Worm (Caenorhabditis elegans) whole organism, young adult: Measurements from ENCODE around the gene Y41E3.6.

Experiments used
- B0261.1 ChIP-seq: sonication (generic microtip); optimal IDR thresholded peaks from 2 replicates; lab custom pipeline; 2016; ENCODE audit warnings: mild to moderate bottlenecking, missing genetic modification characterization, moderate library complexity, missing compliant biosample characterization
- B0336.3 ChIP-seq: fragments of 200-800 bp; sonication (Bioruptor generic); IDR thresholded peaks from 2 replicates; pipeline ENCODE4 v1.3.6; 2022; ENCODE audit warnings: missing genetic modification characterization, missing compliant biosample characterization
- F52B5.7 ChIP-seq: sonication (generic microtip); optimal IDR thresholded peaks from 2 replicates; lab custom pipeline; 2016; ENCODE audit warnings: mild to moderate bottlenecking, missing genetic modification characterization, missing compliant biosample characterization
- Y53G8AR.9 ChIP-seq: fragments of 200-800 bp; sonication (Bioruptor generic); conservative IDR thresholded peaks from 2 replicates; pipeline ENCODE4 v1.3.6; 2022; ENCODE audit warnings: missing genetic modification reagents, missing genetic modification characterization, missing compliant biosample characterization
- Y56A3A.18 ChIP-seq: fragments of 200-800 bp; sonication (Bioruptor generic); IDR thresholded peaks from 2 replicates; pipeline ENCODE4 v1.3.6; 2022; ENCODE audit warnings: missing genetic modification reagents, missing genetic modification characterization, missing compliant biosample characterization
- Y67H2A.10 ChIP-seq: fragments of 200-800 bp; sonication (Bioruptor generic); conservative IDR thresholded peaks from 2 replicates; pipeline ENCODE4 v1.3.6; 2022; ENCODE audit warnings: missing genetic modification reagents, missing genetic modification characterization, missing compliant biosample characterization
- Y95B8A.8 ChIP-seq: fragments of 200-800 bp; sonication (Bioruptor generic); IDR thresholded peaks from 2 replicates; pipeline ENCODE4 v1.3.6; 2022; ENCODE audit warnings: missing genetic modification reagents, missing genetic modification characterization, missing compliant biosample characterization
- akir-1 ChIP-seq: fragments of 200-800 bp; sonication (Bioruptor generic); optimal IDR thresholded peaks from 2 replicates; lab custom pipeline; 2018; ENCODE audit warnings: mild to moderate bottlenecking, missing genetic modification characterization, moderate library complexity, missing compliant biosample characterization
- atf-7 ChIP-seq: sonication (generic microtip); optimal IDR thresholded peaks from 2 replicates; lab custom pipeline; 2017; ENCODE audit warnings: mild to moderate bottlenecking, missing genetic modification characterization, missing compliant biosample characterization
- attf-6 ChIP-seq: fragments of 200-800 bp; sonication (Bioruptor generic); IDR thresholded peaks from 2 replicates; pipeline ENCODE4 v1.3.6; 2022; ENCODE audit warnings: missing genetic modification reagents, missing genetic modification characterization, missing compliant biosample characterization
- cebp-2 ChIP-seq: fragments of 200-800 bp; sonication (Bioruptor generic); IDR thresholded peaks from 2 replicates; pipeline ENCODE4 v1.3.6; 2022; ENCODE audit warnings: missing genetic modification characterization, missing compliant biosample characterization
- ceh-100 ChIP-seq: fragments of 200-800 bp; sonication (Bioruptor generic); IDR thresholded peaks from 2 replicates; pipeline ENCODE4 v1.3.6; 2022; ENCODE audit warnings: missing genetic modification reagents, missing genetic modification characterization, missing compliant biosample characterization
- ceh-27 ChIP-seq: fragments of 200-800 bp; sonication (Bioruptor generic); optimal IDR thresholded peaks from 2 replicates; lab custom pipeline; 2018; ENCODE audit warnings: mild to moderate bottlenecking, missing genetic modification characterization, moderate library complexity, missing compliant biosample characterization
- ceh-40 ChIP-seq: fragments of 200-800 bp; sonication (Bioruptor generic); IDR thresholded peaks from 2 replicates; pipeline ENCODE4 v1.3.6; 2022; ENCODE audit warnings: missing genetic modification characterization, missing compliant biosample characterization
- ceh-79 ChIP-seq: sonication (generic microtip); optimal IDR thresholded peaks from 2 replicates; lab custom pipeline; 2017; ENCODE audit warnings: mild to moderate bottlenecking, missing genetic modification characterization, missing compliant biosample characterization
- chd-7 ChIP-seq: sonication (generic microtip); optimal IDR thresholded peaks from 2 replicates; lab custom pipeline; 2016; ENCODE audit warnings: mild to moderate bottlenecking, missing genetic modification characterization, moderate library complexity, missing compliant biosample characterization
- dox-1 ChIP-seq: fragments of 200-800 bp; sonication (Bioruptor generic); IDR thresholded peaks from 2 replicates; pipeline ENCODE4 v1.3.6; 2022; ENCODE audit warnings: missing genetic modification reagents, missing genetic modification characterization, missing compliant biosample characterization
- dpl-1 ChIP-seq: fragments of 150-350 bp; optimal IDR thresholded peaks from 2 replicates; lab custom pipeline; 2014; ENCODE audit warnings: missing biosample characterization, missing genetic modification reagents, missing genetic modification characterization
- egl-18 ChIP-seq: fragments of 200-800 bp; sonication (Bioruptor generic); IDR thresholded peaks from 2 replicates; pipeline ENCODE4 v1.3.6; 2022; ENCODE audit warnings: missing genetic modification reagents, missing genetic modification characterization, missing compliant biosample characterization
- egrh-3 ChIP-seq: fragments of 200-800 bp; sonication (Bioruptor generic); IDR thresholded peaks from 2 replicates; pipeline ENCODE4 v1.3.6; 2022; ENCODE audit warnings: missing genetic modification reagents, missing genetic modification characterization, missing compliant biosample characterization
- ekl-4 ChIP-seq: fragments of 200-800 bp; sonication (Bioruptor generic); IDR thresholded peaks from 2 replicates; pipeline ENCODE4 v1.3.6; 2022; ENCODE audit warnings: missing genetic modification reagents, missing genetic modification characterization, missing compliant biosample characterization
- ets-4 ChIP-seq: fragments of 200-800 bp; sonication (Bioruptor generic); optimal IDR thresholded peaks from 2 replicates; lab custom pipeline; 2018; ENCODE audit warnings: mild to moderate bottlenecking, missing genetic modification characterization, missing compliant biosample characterization
- hlh-12 ChIP-seq: sonication (generic microtip); optimal IDR thresholded peaks from 2 replicates; lab custom pipeline; 2016; ENCODE audit warnings: missing genetic modification characterization, missing compliant biosample characterization
- hlh-26 ChIP-seq: fragments of 200-800 bp; sonication (Bioruptor generic); conservative IDR thresholded peaks from 2 replicates; pipeline ENCODE4 v1.3.6; 2022; ENCODE audit warnings: missing genetic modification reagents, missing genetic modification characterization, missing compliant biosample characterization
- hmg-20 ChIP-seq: fragments of 200-800 bp; sonication (Bioruptor generic); IDR thresholded peaks from 2 replicates; pipeline ENCODE4 v1.3.6; 2022; ENCODE audit warnings: missing genetic modification reagents, missing genetic modification characterization, missing compliant biosample characterization
- hrde-1 ChIP-seq: sonication (generic microtip); optimal IDR thresholded peaks from 2 replicates; lab custom pipeline; 2016; ENCODE audit warnings: missing genetic modification characterization, mild to moderate bottlenecking, missing compliant biosample characterization, moderate library complexity, missing genotype, missing genetic modification reagents, borderline replicate concordance
- hsf-1 ChIP-seq: fragments of 200-800 bp; sonication (Bioruptor generic); IDR thresholded peaks from 2 replicates; pipeline ENCODE4 v1.3.6; 2022; ENCODE audit warnings: missing genetic modification reagents, missing genetic modification characterization, missing compliant biosample characterization
- lin-26 ChIP-seq: fragments of 200-800 bp; sonication (Bioruptor generic); IDR thresholded peaks from 2 replicates; pipeline ENCODE4 v1.3.6; 2022; ENCODE audit warnings: missing genetic modification reagents, missing genetic modification characterization, missing compliant biosample characterization
- lin-54 ChIP-seq: fragments of 200-800 bp; sonication (Bioruptor generic); optimal IDR thresholded peaks from 2 replicates; lab custom pipeline; 2018; ENCODE audit warnings: mild to moderate bottlenecking, missing genetic modification characterization, missing compliant biosample characterization
- lsl-1 ChIP-seq: fragments of 200-800 bp; sonication (Bioruptor generic); optimal IDR thresholded peaks from 2 replicates; lab custom pipeline; 2018; ENCODE audit warnings: mild to moderate bottlenecking, missing genetic modification characterization, moderate library complexity, missing compliant biosample characterization
- madf-3 ChIP-seq: fragments of 200-800 bp; sonication (Bioruptor generic); IDR thresholded peaks from 2 replicates; pipeline ENCODE4 v1.3.6; 2022; ENCODE audit warnings: missing genetic modification reagents, missing genetic modification characterization, missing compliant biosample characterization
- mcd-1 ChIP-seq: fragments of 200-800 bp; sonication (Bioruptor generic); IDR thresholded peaks from 2 replicates; pipeline ENCODE4 v1.3.6; 2022; ENCODE audit warnings: missing genetic modification reagents, missing genetic modification characterization, missing compliant biosample characterization
- mes-4 ChIP-seq: sonication (generic microtip); optimal IDR thresholded peaks from 2 replicates; lab custom pipeline; 2016; ENCODE audit warnings: missing genotype, missing genetic modification characterization, missing compliant biosample characterization
- nhr-120 ChIP-seq: fragments of 200-800 bp; sonication (Bioruptor generic); IDR thresholded peaks from 2 replicates; pipeline ENCODE4 v1.3.6; 2022; ENCODE audit warnings: missing genetic modification characterization, missing compliant biosample characterization
- pbrm-1 ChIP-seq: fragments of 200-800 bp; sonication (Bioruptor generic); IDR thresholded peaks from 2 replicates; pipeline ENCODE4 v1.3.6; 2022; ENCODE audit warnings: missing genetic modification reagents, missing genetic modification characterization, missing compliant biosample characterization
- pha-4 ChIP-seq: fragments of 150-350 bp; sonication (generic microtip); optimal IDR thresholded peaks from 2 replicates; lab custom pipeline; 2014; ENCODE audit warnings: missing biosample characterization, missing genetic modification reagents, missing genetic modification characterization
- rcor-1 ChIP-seq: fragments of 200-800 bp; sonication (Bioruptor generic); IDR thresholded peaks from 2 replicates; pipeline ENCODE4 v1.3.6; 2022; ENCODE audit warnings: missing genetic modification reagents, missing genetic modification characterization, missing compliant biosample characterization
- rpc-1 ChIP-seq, 2 experiments: fragments of 150-350 bp in 1 of 2; sonication (generic microtip) in 1 of 2; optimal IDR thresholded peaks; 2 replicates each; lab custom pipeline; 2014 to 2018; ENCODE audit warnings: missing biosample characterization in 1 of 2, missing genetic modification characterization in 1 of 2, missing genetic modification reagents in 1 of 2, missing genotype in 1 of 2
- sdz-38 ChIP-seq: sonication (generic microtip); optimal IDR thresholded peaks from 2 replicates; lab custom pipeline; 2016; ENCODE audit warnings: missing genotype, missing genetic modification characterization, missing compliant biosample characterization
- snpc-3.4 ChIP-seq: sonication (generic microtip); optimal IDR thresholded peaks from 2 replicates; lab custom pipeline; 2017; ENCODE audit warnings: missing genetic modification characterization, mild to moderate bottlenecking, missing compliant biosample characterization, antibody characterized with exemption, moderate library complexity, missing genotype, missing genetic modification reagents
- snpc-4 ChIP-seq, 5 experiments: fragments of 150-350 bp in 1 of 5; sonication (generic microtip) in 4 of 5; optimal IDR thresholded peaks; 2 replicates each; lab custom pipeline; 2014 to 2018; ENCODE audit warnings: missing genetic modification characterization in 5 of 5, missing biosample characterization in 3 of 5, antibody characterized with exemption in 2 of 5, mild to moderate bottlenecking in 2 of 5, missing compliant biosample characterization in 2 of 5, missing genotype in 2 of 5, moderate library complexity in 2 of 5, missing genetic modification reagents in 1 of 5
- tlf-1 ChIP-seq: fragments of 200-800 bp; sonication (Bioruptor generic); optimal IDR thresholded peaks from 2 replicates; lab custom pipeline; 2018; ENCODE audit warnings: mild to moderate bottlenecking, missing genetic modification characterization, missing compliant biosample characterization
- unc-62 ChIP-seq: fragments of 150-350 bp; optimal IDR thresholded peaks from 2 replicates; lab custom pipeline; 2014; ENCODE audit warnings: missing biosample characterization, missing genetic modification reagents, missing genetic modification characterization
- xnd-1 ChIP-seq: sonication (generic microtip); optimal IDR thresholded peaks from 2 replicates; lab custom pipeline; 2016; ENCODE audit warnings: missing genotype, missing genetic modification reagents, missing genetic modification characterization, missing compliant biosample characterization
- zfh-2 ChIP-seq: fragments of 200-800 bp; sonication (Bioruptor generic); conservative IDR thresholded peaks from 2 replicates; pipeline ENCODE4 v1.3.6; 2022; ENCODE audit warnings: missing genetic modification reagents, missing genetic modification characterization, missing compliant biosample characterization
- ztf-25 ChIP-seq: fragments of 200-800 bp; sonication (Bioruptor generic); IDR thresholded peaks from 2 replicates; pipeline ENCODE4 v1.3.6; 2022; ENCODE audit warnings: missing genetic modification reagents, missing genetic modification characterization, missing compliant biosample characterization

The Y41E3.6 gene

DNA sequence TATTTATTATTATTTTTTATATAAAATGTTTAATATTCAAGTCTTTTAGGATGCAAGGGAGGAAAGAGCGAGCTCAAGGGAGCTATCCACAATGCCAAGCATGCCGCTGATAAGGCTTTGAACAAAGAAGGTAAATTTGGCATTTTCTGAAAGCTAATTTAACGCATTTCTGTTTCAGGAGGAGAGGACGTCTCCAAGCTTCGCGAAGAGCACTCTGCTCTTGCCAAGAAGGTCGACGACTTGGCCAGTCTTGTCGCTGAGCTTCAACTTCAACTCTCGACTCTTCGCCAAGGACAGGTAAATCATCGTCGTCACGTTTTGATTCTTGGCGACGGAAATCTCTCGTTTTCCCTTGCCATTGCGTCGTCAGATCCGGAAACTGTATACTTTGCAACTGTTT, 30.9 kb downstream of the Y41E3.6 start:
- TF ChIP-seq madf-3 (GFP tag; lab: Robert Waterston, UW) (0 out of 2 replicates have a peak, but pooled peaks have one; percentile 17), ztf-25 (no peak), attf-6 (peak; percentile 51; the same call in 1 of the 2 replicates)
- TF ChIP-seq, all 124 proteins: peak for 2

DNA sequence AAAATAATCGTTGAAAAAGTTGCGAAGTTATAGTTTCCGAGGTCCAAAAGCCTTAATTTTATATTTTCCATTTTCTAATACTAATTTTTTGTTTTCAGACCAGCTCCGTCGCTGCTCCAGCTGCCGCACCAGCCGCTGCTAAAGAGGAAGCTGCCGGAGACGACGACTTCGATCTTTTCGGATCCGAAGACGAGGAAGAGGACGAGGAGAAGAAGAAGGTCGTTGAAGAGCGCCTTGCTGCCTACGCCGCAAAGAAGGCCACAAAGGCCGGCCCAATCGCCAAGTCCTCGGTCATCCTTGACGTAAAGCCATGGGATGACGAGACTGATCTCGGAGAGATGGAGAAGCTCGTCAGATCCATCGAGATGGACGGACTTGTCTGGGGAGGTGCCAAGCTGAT, 32.2 kb downstream of the Y41E3.6 start:
- TF ChIP-seq pha-4 (tag; lab: Kevin White, UChicago): no peak
- no peak for TF ChIP-seq dpl-1 (GFP tag; lab: Kevin White, UChicago)
- TF ChIP-seq pbrm-1 (GFP tag; lab: Robert Waterston, UW): 0 out of 2 replicates have a peak, but pooled peaks have one; percentile 9
- TF ChIP-seq attf-6: peak; percentile 82
- no peak for TF ChIP-seq sdz-38
- TF ChIP-seq hlh-12 (tag; lab: Kevin White, UChicago): no peak
- no peak for TF ChIP-seq lsl-1
- TF ChIP-seq F52B5.7 (tag; lab: Kevin White, UChicago): no peak
- no peak for TF ChIP-seq rcor-1 (GFP tag; lab: Robert Waterston, UW)
- TF ChIP-seq B0336.3 (GFP tag; lab: Robert Waterston, UW): no peak
- 0 out of 2 replicates have a peak, but pooled peaks have one; percentile 8 for TF ChIP-seq Y56A3A.18 (GFP tag; lab: Robert Waterston, UW)
- TF ChIP-seq Y53G8AR.9 (GFP tag; lab: Robert Waterston, UW): no peak
- TF ChIP-seq ceh-79: no peak
- TF ChIP-seq lin-26 (GFP tag; lab: Robert Waterston, UW): peak; percentile 62; the same call in 1 of the 2 replicates
- TF ChIP-seq chd-7: peak; percentile 22
- TF ChIP-seq mcd-1 (GFP tag; lab: Robert Waterston, UW): peak; percentile 34; the same call in 1 of the 2 replicates
- TF ChIP-seq B0261.1 (tag; lab: Kevin White, UChicago): no peak
- no peak for TF ChIP-seq rpc-1 (optimal IDR thresholded peaks at IDR 0.05; lab: Kevin White, UChicago)
- TF ChIP-seq rpc-1 (tag; optimal IDR thresholded peaks at IDR 0.05; lab: Kevin White, UChicago): no peak
- no peak for TF ChIP-seq ceh-40 (GFP tag; lab: Robert Waterston, UW)
- TF ChIP-seq ceh-100 (GFP tag; lab: Robert Waterston, UW): no peak
- no peak for TF ChIP-seq akir-1 (GFP tag; lab: Kevin White, UChicago)
- TF ChIP-seq Y67H2A.10 (GFP tag; lab: Robert Waterston, UW): no peak
- no peak for TF ChIP-seq hlh-26
- 0 out of 2 replicates have a peak, but pooled peaks have one; percentile 13 for TF ChIP-seq nhr-120 (GFP tag; lab: Robert Waterston, UW)
- peak; percentile 86 for TF ChIP-seq zfh-2 (GFP tag; lab: Robert Waterston, UW)
- TF ChIP-seq dox-1 (GFP tag; lab: Robert Waterston, UW): no peak
- TF ChIP-seq xnd-1 (tag; lab: Kevin White, UChicago): no peak
- TF ChIP-seq snpc-4 (GFP tag; optimal IDR thresholded peaks at IDR 0.05; lab: Kevin White, UChicago): peak; percentile 4
- TF ChIP-seq snpc-4 (tag; optimal IDR thresholded peaks at IDR 0.05; lab: Kevin White, UChicago): peak in 2 of 4 experiments; percentile 4 to 42
- TF ChIP-seq Y95B8A.8 (GFP tag; lab: Robert Waterston, UW): no peak
- TF ChIP-seq mes-4: no peak
- TF ChIP-seq egrh-3 (GFP tag; lab: Robert Waterston, UW): peak; percentile 76
- TF ChIP-seq cebp-2: peak; percentile 66; the same call in 1 of the 2 replicates
- TF ChIP-seq ekl-4 (GFP tag; lab: Robert Waterston, UW): peak; percentile 68; the same call in 1 of the 2 replicates
- no peak for TF ChIP-seq hrde-1
- no peak for TF ChIP-seq tlf-1 (GFP tag; lab: Kevin White, UChicago)
- TF ChIP-seq hsf-1 (GFP tag; lab: Robert Waterston, UW): 0 out of 2 replicates have a peak, but pooled peaks have one; percentile 26
- no peak for TF ChIP-seq ets-4
- TF ChIP-seq lin-54: peak; percentile 1
- TF ChIP-seq hmg-20 (GFP tag; lab: Robert Waterston, UW): no peak
- TF ChIP-seq unc-62 (GFP tag; lab: Kevin White, UChicago): no peak
- TF ChIP-seq egl-18 (GFP tag; lab: Robert Waterston, UW): no peak
- TF ChIP-seq snpc-3.4: peak; percentile 10
- no peak for TF ChIP-seq ceh-27 (GFP tag; lab: Kevin White, UChicago)
- no peak for TF ChIP-seq atf-7
